Worm (Caenorhabditis elegans) whole organism, L1 larva: ENCODE data around the gene srh-223.

Experiments
- elt-2 ChIP-seq: sonication (generic microtip); optimal IDR thresholded peaks from 2 replicates; lab custom pipeline; 2016; ENCODE audit warnings: missing genetic modification characterization, mild to moderate bottlenecking, inconsistent platforms, missing compliant biosample characterization, missing genetic modification reagents
- elt-3 ChIP-seq, 6 experiments: fragments of 150-350 bp in 1 of 6; sonication (generic microtip); optimal IDR thresholded peaks; 2 replicates each; lab custom pipeline; 2017 to 2018; ENCODE audit warnings: missing biosample characterization in 6 of 6, missing genetic modification characterization in 6 of 6, inconsistent platforms in 1 of 6
- nhr-76 ChIP-seq: sonication (generic microtip); optimal IDR thresholded peaks from 2 replicates; lab custom pipeline; 2017; ENCODE audit warnings: missing biosample characterization, missing genetic modification characterization
- pqm-1 ChIP-seq: sonication (generic microtip); optimal IDR thresholded peaks from 3 replicates; lab custom pipeline; 2017; ENCODE audit warnings: missing biosample characterization, missing genetic modification characterization
- skn-1 ChIP-seq: fragments of 150-350 bp; optimal IDR thresholded peaks from 2 replicates; lab custom pipeline; 2014; ENCODE audit warnings: missing biosample characterization, missing genetic modification characterization
- snpc-4 ChIP-seq: fragments of 150-350 bp; optimal IDR thresholded peaks from 2 replicates; lab custom pipeline; 2014; ENCODE audit warnings: missing biosample characterization, missing genetic modification characterization
- unc-62 ChIP-seq: fragments of 150-350 bp; optimal IDR thresholded peaks from 2 replicates; lab custom pipeline; 2014; ENCODE audit warnings: missing biosample characterization, missing genetic modification reagents, missing genetic modification characterization

ce11 chrIV:4032350-4032749 is 50.6 kb downstream of the srh-223 start:
- TF ChIP-seq elt-3 (tag; optimal IDR thresholded peaks at IDR 0.05; lab: Kevin White, UChicago) (peak in 2 of 6 experiments; percentile 22 to 65), unc-62 (no peak), nhr-76 (tag; lab: Kevin White, UChicago) (no peak), pqm-1 (no peak), snpc-4 (no peak), elt-2 (peak; percentile 58), skn-1 (tag; lab: Kevin White, UChicago) (no peak)
